Fruit fly (Drosophila melanogaster): ENCODE measurements around the gene CG14957.

dm6 chr3L:3172445-3172844, 14.9 kb upstream of the CG14957 start, which contains the start of gene CG14963:
- TF ChIP-seq Optix (GFP tag; IDR thresholded peaks at IDR 0.05) = no peak
- no peak for TF ChIP-seq Lim3 (GFP tag; IDR thresholded peaks at IDR 0.05)
- TF ChIP-seq twi (tag; optimal IDR thresholded peaks at IDR 0.05) = no peak
- TF ChIP-seq gcm2 (GFP tag; optimal IDR thresholded peaks at IDR 0.05) = no peak
- no peak for TF ChIP-seq sens-2 (GFP tag; IDR thresholded peaks at IDR 0.05)
- TF ChIP-seq yki (optimal IDR thresholded peaks at IDR 0.05) = no peak
- TF ChIP-seq CG3847 (GFP tag; IDR thresholded peaks at IDR 0.05) = no peak
- TF ChIP-seq ATbp (GFP tag; optimal IDR thresholded peaks at IDR 0.05) = no peak
- no peak for TF ChIP-seq CG16815 (GFP tag; optimal IDR thresholded peaks at IDR 0.05)
- no peak for TF ChIP-seq CG10321 (GFP tag; IDR thresholded peaks at IDR 0.05)
- TF ChIP-seq dysf (GFP tag; IDR thresholded peaks at IDR 0.05) = no peak
- TF ChIP-seq tgo (GFP tag; IDR thresholded peaks at IDR 0.05) = no peak
- no peak for TF ChIP-seq Rfx (GFP tag; IDR thresholded peaks at IDR 0.05)

All from whole organism, embryonic.